Worm (Caenorhabditis elegans) whole organism, L4 larva: Measurements from ENCODE around the gene F16B4.6.

Experiments used
- ZK546.5 ChIP-seq, 2 experiments: sonication (generic microtip); optimal IDR thresholded peaks; 2 replicates each; lab custom pipeline; 2017; ENCODE audit warnings: missing biosample characterization in 2 of 2, missing genetic modification characterization in 2 of 2
- ama-1 ChIP-seq: fragments of 150-350 bp; optimal IDR thresholded peaks from 2 replicates; lab custom pipeline; 2014; ENCODE audit warnings: inconsistent platforms, mixed read lengths
- lin-15B ChIP-seq: fragments of 150-350 bp; sonication (generic microtip); optimal IDR thresholded peaks from 3 replicates; lab custom pipeline; 2014; ENCODE audit warnings: missing biosample characterization, missing genetic modification characterization
- nhr-76 ChIP-seq: fragments of 150-350 bp; optimal IDR thresholded peaks from 2 replicates; lab custom pipeline; 2014; ENCODE audit warnings: missing biosample characterization, missing genetic modification characterization
- nhr-77 ChIP-seq: fragments of 150-350 bp; optimal IDR thresholded peaks from 2 replicates; lab custom pipeline; 2014; ENCODE audit warnings: missing biosample characterization, missing genetic modification characterization
- snpc-4 ChIP-seq: fragments of 150-350 bp; optimal IDR thresholded peaks from 2 replicates; lab custom pipeline; 2014; ENCODE audit warnings: missing biosample characterization, missing genetic modification characterization
- unc-62 ChIP-seq, 3 experiments: fragments of 150-350 bp in 1 of 3; sonication (generic microtip); optimal IDR thresholded peaks in 2 of 3; peaks in 1 of 3; 1 replicate in 1 of 3; 2 replicates in 2 of 3; lab custom pipeline; 2014 to 2017; ENCODE audit warnings: missing biosample characterization in 3 of 3, missing genetic modification characterization in 3 of 3, missing genetic modification reagents in 3 of 3, missing genotype in 1 of 3

- TF ChIP-seq ZK546.5 (tag; optimal IDR thresholded peaks at IDR 0.05; lab: Kevin White, UChicago) = no peak
- TF ChIP-seq ama-1 (lab: Kevin White, UChicago) = no peak
- TF ChIP-seq snpc-4 (tag; lab: Kevin White, UChicago) = no peak
- no peak for TF ChIP-seq unc-62 (GFP tag; optimal IDR thresholded peaks at IDR 0.05 in 1 of 2; lab: Kevin White, UChicago)
- no peak for TF ChIP-seq unc-62 (tag; optimal IDR thresholded peaks at IDR 0.05; lab: Kevin White, UChicago)
- TF ChIP-seq nhr-76 (tag; lab: Kevin White, UChicago) = no peak
- no peak for TF ChIP-seq lin-15B (tag; lab: Kevin White, UChicago)
- no peak for TF ChIP-seq nhr-77
Observed at ce11 chrV:1566776-1567175, 20.2 kb upstream of the F16B4.6 start, which contains the start of gene cdc-25.2.
